Worm (Caenorhabditis elegans): ENCODE data around the gene C42D8.9.

- TF ChIP-seq him-1 (tag; optimal IDR thresholded peaks at IDR 0.05) (no peak), W03F9.2 (tag; optimal IDR thresholded peaks at IDR 0.05) (no peak), dao-5 (tag; optimal IDR thresholded peaks at IDR 0.05) (no peak)
Observed at ce11 chrX:5106187-5106694, 601 bp downstream of the C42D8.9 start.

Data from whole organism, L4/young adult.